Worm (Caenorhabditis elegans) whole organism, L4 larva: Measurements from ENCODE around the gene M02D8.5.

Experiments
- F26F4.8 ChIP-seq: fragments of 200-800 bp; sonication (Bioruptor generic); conservative IDR thresholded peaks from 2 replicates; pipeline ENCODE4 v1.3.6; 2022; ENCODE audit warnings: missing genetic modification characterization, missing compliant biosample characterization
- F49E8.2 ChIP-seq: sonication (generic microtip); optimal IDR thresholded peaks from 2 replicates; lab custom pipeline; 2016; ENCODE audit warnings: missing compliant biosample characterization, mild to moderate bottlenecking, missing genetic modification characterization, borderline replicate concordance
- R02D3.7 ChIP-seq: fragments of 150-350 bp; sonication (generic microtip); optimal IDR thresholded peaks from 3 replicates; lab custom pipeline; 2014; ENCODE audit warnings: missing biosample characterization, missing genetic modification characterization
- T26A8.4 ChIP-seq: fragments of 200-800 bp; sonication (Bioruptor generic); IDR thresholded peaks from 2 replicates; pipeline ENCODE4 v1.3.6; 2022; ENCODE audit warnings: missing genetic modification characterization, missing compliant biosample characterization
- Y48G9A.11 ChIP-seq: fragments of 200-800 bp; sonication (Bioruptor generic); IDR thresholded peaks from 2 replicates; pipeline ENCODE4 v1.3.6; 2022; ENCODE audit warnings: missing genetic modification reagents, missing genetic modification characterization, missing compliant biosample characterization
- Y5F2A.4 ChIP-seq: fragments of 200-800 bp; sonication (Bioruptor generic); optimal IDR thresholded peaks from 2 replicates; lab custom pipeline; 2018; ENCODE audit warnings: mild to moderate bottlenecking, missing genetic modification characterization, missing compliant biosample characterization
- ZK546.5 ChIP-seq, 2 experiments: sonication (generic microtip); optimal IDR thresholded peaks; 2 replicates each; lab custom pipeline; 2017; ENCODE audit warnings: missing biosample characterization in 2 of 2, missing genetic modification characterization in 2 of 2
- aha-1 ChIP-seq: fragments of 150-350 bp; peaks from one replicate; lab custom pipeline; 2014; ENCODE audit warnings: missing biosample characterization, missing genetic modification characterization
- ama-1 ChIP-seq: fragments of 150-350 bp; optimal IDR thresholded peaks from 2 replicates; lab custom pipeline; 2014; ENCODE audit warnings: inconsistent platforms, mixed read lengths
- arid-1 ChIP-seq: fragments of 200-800 bp; sonication (Bioruptor generic); conservative IDR thresholded peaks from 2 replicates; pipeline ENCODE4 v1.3.6; 2022; ENCODE audit warnings: missing genetic modification reagents, missing genetic modification characterization, missing compliant biosample characterization
- attf-4 ChIP-seq: sonication (generic microtip); optimal IDR thresholded peaks from 3 replicates; lab custom pipeline; 2017; ENCODE audit warnings: missing biosample characterization, missing genetic modification characterization
- ceh-20 ChIP-seq: fragments of 200-800 bp; sonication (Bioruptor generic); IDR thresholded peaks from 2 replicates; pipeline ENCODE4 v1.3.6; 2022; ENCODE audit warnings: missing genetic modification reagents, missing genetic modification characterization, missing compliant biosample characterization
- ceh-32 ChIP-seq: sonication (generic microtip); optimal IDR thresholded peaks from 2 replicates; lab custom pipeline; 2016; ENCODE audit warnings: mild to moderate bottlenecking, missing genetic modification characterization, missing compliant biosample characterization; ENCODE audit not compliant: poor library complexity
- ceh-44 ChIP-seq: fragments of 200-800 bp; sonication (Bioruptor generic); IDR thresholded peaks from 2 replicates; pipeline ENCODE4 v1.3.6; 2022; ENCODE audit warnings: missing genetic modification reagents, missing genetic modification characterization, missing compliant biosample characterization
- ceh-82 ChIP-seq: sonication (generic microtip); optimal IDR thresholded peaks from 2 replicates; lab custom pipeline; 2017; ENCODE audit warnings: missing biosample characterization, missing genetic modification characterization
- cey-2 ChIP-seq: sonication (generic microtip); optimal IDR thresholded peaks from 3 replicates; lab custom pipeline; 2017; ENCODE audit warnings: missing genetic modification characterization, mild to moderate bottlenecking, missing compliant biosample characterization, antibody characterized with exemption, borderline replicate concordance; ENCODE audit not compliant: insufficient read depth
- daf-19 ChIP-seq: fragments of 200-800 bp; sonication (Bioruptor generic); conservative IDR thresholded peaks from 2 replicates; pipeline ENCODE4 v1.3.6; 2022; ENCODE audit warnings: missing genetic modification characterization, missing compliant biosample characterization
- dmd-6 ChIP-seq: fragments of 200-800 bp; sonication (Bioruptor generic); IDR thresholded peaks from 2 replicates; pipeline ENCODE4 v1.3.6; 2022; ENCODE audit warnings: missing genetic modification reagents, missing genetic modification characterization, missing compliant biosample characterization
- dmd-8 ChIP-seq: fragments of 200-800 bp; sonication (Bioruptor generic); IDR thresholded peaks from 2 replicates; pipeline ENCODE4 v1.3.6; 2022; ENCODE audit warnings: missing genetic modification characterization, missing compliant biosample characterization
- gei-8 ChIP-seq: fragments of 200-800 bp; sonication (Bioruptor generic); optimal IDR thresholded peaks from 2 replicates; lab custom pipeline; 2018; ENCODE audit warnings: mild to moderate bottlenecking, missing genetic modification characterization, missing compliant biosample characterization
- hif-1 ChIP-seq, 2 experiments: sonication (generic microtip); optimal IDR thresholded peaks; 2 replicates each; lab custom pipeline; 2016 to 2017; ENCODE audit warnings: missing compliant biosample characterization in 2 of 2, missing genetic modification characterization in 2 of 2, missing genetic modification reagents in 2 of 2, missing genotype in 2 of 2, mild to moderate bottlenecking in 1 of 2
- hlh-30 ChIP-seq: sonication (generic microtip); optimal IDR thresholded peaks from 2 replicates; lab custom pipeline; 2017; ENCODE audit warnings: antibody characterized with exemption, mild to moderate bottlenecking, missing genetic modification characterization, missing compliant biosample characterization; ENCODE audit not compliant: insufficient read depth
- hmg-1.1 ChIP-seq: fragments of 200-800 bp; sonication (Bioruptor generic); IDR thresholded peaks from 2 replicates; pipeline ENCODE4 v1.3.6; 2022; ENCODE audit warnings: missing genetic modification reagents, missing genetic modification characterization, missing compliant biosample characterization
- jun-1 ChIP-seq: fragments of 150-350 bp; optimal IDR thresholded peaks from 2 replicates; lab custom pipeline; 2014; ENCODE audit warnings: missing biosample characterization, missing genetic modification reagents, missing genetic modification characterization
- lim-7 ChIP-seq: fragments of 200-800 bp; sonication (Bioruptor generic); IDR thresholded peaks from 2 replicates; pipeline ENCODE4 v1.3.6; 2022; ENCODE audit warnings: missing genetic modification characterization, missing compliant biosample characterization
- lin-15B ChIP-seq: fragments of 150-350 bp; sonication (generic microtip); optimal IDR thresholded peaks from 3 replicates; lab custom pipeline; 2014; ENCODE audit warnings: missing biosample characterization, missing genetic modification characterization
- lin-29 ChIP-seq: fragments of 200-800 bp; sonication (Bioruptor generic); IDR thresholded peaks from 2 replicates; pipeline ENCODE4 v1.3.6; 2022; ENCODE audit warnings: missing genetic modification reagents, missing genetic modification characterization, missing compliant biosample characterization
- lsy-2 ChIP-seq, 2 experiments: fragments of 150-350 bp in 1 of 2; sonication (generic microtip) in 1 of 2; optimal IDR thresholded peaks; 2 replicates each; lab custom pipeline; 2014 to 2017; ENCODE audit warnings: missing biosample characterization in 2 of 2, missing genetic modification characterization in 2 of 2
- madf-9 ChIP-seq: fragments of 200-800 bp; sonication (Bioruptor generic); conservative IDR thresholded peaks from 2 replicates; pipeline ENCODE4 v1.3.6; 2022; ENCODE audit warnings: missing genetic modification reagents, missing genetic modification characterization, missing compliant biosample characterization
- mdt-29 ChIP-seq: fragments of 200-800 bp; sonication (Bioruptor generic); IDR thresholded peaks from 2 replicates; pipeline ENCODE4 v1.3.6; 2022; ENCODE audit warnings: missing genetic modification reagents, missing genetic modification characterization, missing compliant biosample characterization
- mxl-3 ChIP-seq: fragments of 200-800 bp; sonication (Bioruptor generic); optimal IDR thresholded peaks from 2 replicates; lab custom pipeline; 2018; ENCODE audit warnings: mild to moderate bottlenecking, missing genetic modification characterization, missing compliant biosample characterization
- nhr-10 ChIP-seq: fragments of 150-350 bp; optimal IDR thresholded peaks from 2 replicates; lab custom pipeline; 2014; ENCODE audit warnings: missing biosample characterization, missing genetic modification characterization
- nhr-102 ChIP-seq: sonication (generic microtip); optimal IDR thresholded peaks from 2 replicates; lab custom pipeline; 2016; ENCODE audit warnings: mild to moderate bottlenecking, missing genetic modification characterization, moderate library complexity, missing compliant biosample characterization
- nhr-111 ChIP-seq: fragments of 200-800 bp; sonication (Bioruptor generic); optimal IDR thresholded peaks from 2 replicates; lab custom pipeline; 2018; ENCODE audit warnings: mild to moderate bottlenecking, missing genetic modification characterization, missing compliant biosample characterization
- nhr-237 ChIP-seq: sonication (generic microtip); optimal IDR thresholded peaks from 2 replicates; lab custom pipeline; 2017; ENCODE audit warnings: missing biosample characterization, missing genetic modification characterization
- nhr-42 ChIP-seq: fragments of 200-800 bp; sonication (Bioruptor generic); IDR thresholded peaks from 2 replicates; pipeline ENCODE4 v1.3.6; 2022; ENCODE audit warnings: missing genetic modification characterization, missing compliant biosample characterization
- nhr-6 ChIP-seq: fragments of 150-350 bp; optimal IDR thresholded peaks from 2 replicates; lab custom pipeline; 2014; ENCODE audit warnings: missing biosample characterization, missing genetic modification characterization
- nhr-76 ChIP-seq: fragments of 150-350 bp; optimal IDR thresholded peaks from 2 replicates; lab custom pipeline; 2014; ENCODE audit warnings: missing biosample characterization, missing genetic modification characterization
- pha-4 ChIP-seq, 2 experiments: fragments of 150-350 bp in 1 of 2; fragments of 200-800 bp in 1 of 2; sonication (Bioruptor generic) in 1 of 2; IDR thresholded peaks in 1 of 2; optimal IDR thresholded peaks in 1 of 2; 2 replicates each; pipeline versions ENCODE4 v1.3.6 to Lab custom; 2014 to 2022; ENCODE audit warnings: missing genetic modification characterization in 2 of 2, missing genetic modification reagents in 2 of 2, missing biosample characterization in 1 of 2, missing compliant biosample characterization in 1 of 2
- pqm-1 ChIP-seq: sonication (generic microtip); optimal IDR thresholded peaks from 2 replicates; lab custom pipeline; 2017; ENCODE audit warnings: missing biosample characterization, missing genetic modification characterization
- rbr-2 ChIP-seq: sonication (generic microtip); optimal IDR thresholded peaks from 2 replicates; lab custom pipeline; 2016; ENCODE audit warnings: missing genotype, missing genetic modification characterization, missing compliant biosample characterization
- sdz-12 ChIP-seq: fragments of 200-800 bp; sonication (Bioruptor generic); optimal IDR thresholded peaks from 2 replicates; lab custom pipeline; 2018; ENCODE audit warnings: mild to moderate bottlenecking, missing genetic modification characterization, missing compliant biosample characterization
- set-16 ChIP-seq: fragments of 200-800 bp; sonication (Bioruptor generic); IDR thresholded peaks from 2 replicates; pipeline ENCODE4 v1.3.6; 2022; ENCODE audit warnings: missing genetic modification reagents, missing genetic modification characterization, missing compliant biosample characterization
- spr-3 ChIP-seq: fragments of 200-800 bp; sonication (Bioruptor generic); optimal IDR thresholded peaks from 2 replicates; lab custom pipeline; 2018; ENCODE audit warnings: mild to moderate bottlenecking, missing genetic modification characterization, missing compliant biosample characterization
- unc-130 ChIP-seq: sonication (generic microtip); optimal IDR thresholded peaks from 2 replicates; lab custom pipeline; 2016; ENCODE audit warnings: missing genetic modification reagents, missing genetic modification characterization, missing compliant biosample characterization
- unc-62 ChIP-seq, 3 experiments: fragments of 150-350 bp in 1 of 3; sonication (generic microtip); optimal IDR thresholded peaks in 2 of 3; peaks in 1 of 3; 1 replicate in 1 of 3; 2 replicates in 2 of 3; lab custom pipeline; 2014 to 2017; ENCODE audit warnings: missing biosample characterization in 3 of 3, missing genetic modification characterization in 3 of 3, missing genetic modification reagents in 3 of 3, missing genotype in 1 of 3
- zag-1 ChIP-seq: fragments of 150-350 bp; optimal IDR thresholded peaks from 2 replicates; lab custom pipeline; 2014; ENCODE audit warnings: missing biosample characterization, missing genetic modification characterization
- zfp-2 ChIP-seq: sonication (generic microtip); optimal IDR thresholded peaks from 2 replicates; lab custom pipeline; 2016; ENCODE audit warnings: mild to moderate bottlenecking, missing genetic modification characterization, missing compliant biosample characterization
- zfp-3 ChIP-seq: fragments of 200-800 bp; sonication (Bioruptor generic); conservative IDR thresholded peaks from 2 replicates; pipeline ENCODE4 v1.3.6; 2022; ENCODE audit warnings: missing genetic modification reagents, missing genetic modification characterization, missing compliant biosample characterization
- zip-11 ChIP-seq: fragments of 200-800 bp; sonication (Bioruptor generic); IDR thresholded peaks from 2 replicates; pipeline ENCODE4 v1.3.6; 2022; ENCODE audit warnings: missing genetic modification characterization, missing compliant biosample characterization
- zip-2 ChIP-seq: fragments of 150-350 bp; optimal IDR thresholded peaks from 2 replicates; lab custom pipeline; 2014; ENCODE audit warnings: missing biosample characterization, missing genetic modification characterization

M02D8.5 gene

DNA sequence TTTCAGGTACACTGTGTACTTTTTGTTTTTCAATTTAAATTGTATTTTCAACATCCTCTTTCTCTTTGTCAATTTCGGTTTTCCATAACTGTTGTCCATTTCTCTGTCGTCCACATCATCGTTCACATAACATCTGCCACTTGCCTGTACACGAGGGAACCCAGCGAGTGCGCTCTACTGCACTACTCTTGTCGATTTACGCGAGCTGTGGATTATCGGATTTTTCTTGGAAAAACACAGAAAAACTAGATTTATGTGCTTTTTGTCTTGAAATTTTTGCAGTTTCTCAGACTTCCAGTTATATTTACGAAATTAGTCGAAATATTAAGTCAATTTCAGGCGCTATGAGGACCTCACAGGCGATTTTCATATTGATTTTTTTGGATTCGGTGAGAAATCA lies 30.4 kb upstream of the M02D8.5 start, which contains the start of gene chup-1 (continued):
- TF ChIP-seq ceh-32 (tag; lab: Kevin White, UChicago) (no peak), arid-1 (GFP tag; lab: Robert Waterston, UW) (no peak), nhr-76 (tag; lab: Kevin White, UChicago) (no peak), lin-29 (no peak), daf-19 (GFP tag; lab: Robert Waterston, UW) (no peak), set-16 (GFP tag; lab: Robert Waterston, UW) (no peak), F26F4.8 (no peak), sdz-12 (GFP tag; lab: Kevin White, UChicago) (no peak), ceh-44 (GFP tag; lab: Robert Waterston, UW) (no peak), hlh-30 (tag; lab: Kevin White, UChicago) (peak; percentile 60), madf-9 (GFP tag; lab: Robert Waterston, UW) (no peak), ceh-82 (tag; lab: Kevin White, UChicago) (no peak), zfp-3 (GFP tag; lab: Robert Waterston, UW) (no peak), unc-130 (GFP tag; lab: Kevin White, UChicago) (no peak), nhr-102 (tag; lab: Kevin White, UChicago) (no peak), attf-4 (no peak), nhr-10 (tag; lab: Kevin White, UChicago) (no peak), pha-4 (GFP tag; IDR thresholded peaks at IDR 0.05; lab: Robert Waterston, UW) (no peak), pha-4 (tag; optimal IDR thresholded peaks at IDR 0.05; lab: Kevin White, UChicago) (no peak), nhr-42 (GFP tag; lab: Robert Waterston, UW) (no peak), jun-1 (tag; lab: Kevin White, UChicago) (no peak), rbr-2 (tag; lab: Kevin White, UChicago) (no peak), dmd-8 (GFP tag; lab: Robert Waterston, UW) (no peak), zag-1 (tag; lab: Kevin White, UChicago) (no peak), nhr-237 (tag; lab: Kevin White, UChicago) (no peak), gei-8 (GFP tag; lab: Kevin White, UChicago) (no peak), zfp-2 (tag; lab: Kevin White, UChicago) (no peak), R02D3.7 (peak; percentile 64), hif-1 (tag; optimal IDR thresholded peaks at IDR 0.05; lab: Kevin White, UChicago) (no peak), lin-15B (tag; lab: Kevin White, UChicago) (no peak), unc-62 (GFP tag; optimal IDR thresholded peaks at IDR 0.05 in 1 of 2; lab: Kevin White, UChicago) (peak in 1 of 2 experiments; percentile 46), unc-62 (tag; optimal IDR thresholded peaks at IDR 0.05; lab: Kevin White, UChicago) (no peak), mdt-29 (GFP tag; lab: Robert Waterston, UW) (no peak), ceh-20 (GFP tag; lab: Robert Waterston, UW) (no peak), hmg-1.1 (GFP tag; lab: Robert Waterston, UW) (no peak), F49E8.2 (tag; lab: Kevin White, UChicago) (no peak), mxl-3 (GFP tag; lab: Kevin White, UChicago) (peak; percentile 46), aha-1 (tag; lab: Kevin White, UChicago) (peak; percentile 97), zip-11 (no peak), lim-7 (GFP tag; lab: Robert Waterston, UW) (no peak), ZK546.5 (tag; optimal IDR thresholded peaks at IDR 0.05; lab: Kevin White, UChicago) (no peak), lsy-2 (tag; optimal IDR thresholded peaks at IDR 0.05; lab: Kevin White, UChicago) (peak in 1 of 2 experiments; percentile 34), dmd-6 (GFP tag; lab: Robert Waterston, UW) (0 out of 2 replicates have a peak, but pooled peaks have one; percentile 13), Y48G9A.11 (GFP tag; lab: Robert Waterston, UW) (no peak), zip-2 (tag; lab: Kevin White, UChicago) (no peak), pqm-1 (no peak), cey-2 (tag; lab: Kevin White, UChicago) (no peak), nhr-6 (tag; lab: Kevin White, UChicago) (peak; percentile 1), Y5F2A.4 (GFP tag; lab: Kevin White, UChicago) (no peak), T26A8.4 (GFP tag; lab: Robert Waterston, UW) (no peak), spr-3 (GFP tag; lab: Kevin White, UChicago) (no peak), nhr-111 (GFP tag; lab: Kevin White, UChicago) (no peak), ama-1 (lab: Kevin White, UChicago) (no peak)
